Worm (Caenorhabditis elegans) whole organism, young adult: Measurements from ENCODE around the gene T22C8.3.

Experiments
- B0035.1 ChIP-seq: sonication (generic microtip); optimal IDR thresholded peaks from 2 replicates; lab custom pipeline; 2016; ENCODE audit warnings: missing genetic modification characterization, mild to moderate bottlenecking, missing compliant biosample characterization, missing genotype, missing genetic modification reagents
- B0261.1 ChIP-seq: sonication (generic microtip); optimal IDR thresholded peaks from 2 replicates; lab custom pipeline; 2016; ENCODE audit warnings: mild to moderate bottlenecking, missing genetic modification characterization, moderate library complexity, missing compliant biosample characterization
- C06A6.2 ChIP-seq: fragments of 200-800 bp; sonication (Bioruptor generic); conservative IDR thresholded peaks from 2 replicates; pipeline ENCODE4 v1.3.6; 2022; ENCODE audit warnings: missing genetic modification characterization, missing compliant biosample characterization
- F22D6.2 ChIP-seq: sonication (generic microtip); optimal IDR thresholded peaks from 2 replicates; lab custom pipeline; 2016; ENCODE audit warnings: mild to moderate bottlenecking, missing genetic modification characterization, missing compliant biosample characterization
- F23B12.7 ChIP-seq: sonication (generic microtip); optimal IDR thresholded peaks from 2 replicates; lab custom pipeline; 2017; ENCODE audit warnings: missing genetic modification characterization, mild to moderate bottlenecking, missing compliant biosample characterization, antibody characterized with exemption, moderate library complexity; ENCODE audit not compliant: insufficient read depth
- F33H1.4 ChIP-seq: fragments of 200-800 bp; sonication (Bioruptor generic); IDR thresholded peaks from 2 replicates; pipeline ENCODE4 v1.3.6; 2022; ENCODE audit warnings: missing genetic modification reagents, missing genetic modification characterization, missing compliant biosample characterization
- F37B4.10 ChIP-seq: fragments of 200-800 bp; sonication (Bioruptor generic); IDR thresholded peaks from 2 replicates; pipeline ENCODE4 v1.3.6; 2022; ENCODE audit warnings: missing genetic modification characterization, missing compliant biosample characterization
- F52B5.7 ChIP-seq: sonication (generic microtip); optimal IDR thresholded peaks from 2 replicates; lab custom pipeline; 2016; ENCODE audit warnings: mild to moderate bottlenecking, missing genetic modification characterization, missing compliant biosample characterization
- F57A8.1 ChIP-seq: fragments of 200-800 bp; sonication (Bioruptor generic); optimal IDR thresholded peaks from 2 replicates; lab custom pipeline; 2018; ENCODE audit warnings: mild to moderate bottlenecking, missing genetic modification characterization, moderate library complexity, missing compliant biosample characterization
- K12H6.12 ChIP-seq: fragments of 200-800 bp; sonication (Bioruptor generic); optimal IDR thresholded peaks from 2 replicates; lab custom pipeline; 2018; ENCODE audit warnings: mild to moderate bottlenecking, missing genetic modification characterization, missing compliant biosample characterization
- T07F8.4 ChIP-seq: sonication (generic microtip); optimal IDR thresholded peaks from 2 replicates; lab custom pipeline; 2016; ENCODE audit warnings: mild to moderate bottlenecking, missing genetic modification characterization, moderate library complexity, missing compliant biosample characterization
- T26A5.8 ChIP-seq: sonication (generic microtip); optimal IDR thresholded peaks from 2 replicates; lab custom pipeline; 2016; ENCODE audit warnings: missing genetic modification characterization, missing compliant biosample characterization
- Y53G8AR.9 ChIP-seq: fragments of 200-800 bp; sonication (Bioruptor generic); conservative IDR thresholded peaks from 2 replicates; pipeline ENCODE4 v1.3.6; 2022; ENCODE audit warnings: missing genetic modification reagents, missing genetic modification characterization, missing compliant biosample characterization
- ZK185.1 ChIP-seq: sonication (generic microtip); optimal IDR thresholded peaks from 2 replicates; lab custom pipeline; 2016; ENCODE audit warnings: mild to moderate bottlenecking, missing genetic modification characterization, missing compliant biosample characterization; ENCODE audit not compliant: poor library complexity, severe bottlenecking
- ama-1 ChIP-seq, 3 experiments: fragments of 150-350 bp in 1 of 3; sonication (generic microtip) in 2 of 3; optimal IDR thresholded peaks; 2 replicates each; lab custom pipeline; 2014 to 2018; ENCODE audit warnings: missing biosample characterization in 2 of 3, missing genetic modification characterization in 2 of 3, missing genetic modification reagents in 2 of 3
- attf-6 ChIP-seq: fragments of 200-800 bp; sonication (Bioruptor generic); IDR thresholded peaks from 2 replicates; pipeline ENCODE4 v1.3.6; 2022; ENCODE audit warnings: missing genetic modification reagents, missing genetic modification characterization, missing compliant biosample characterization
- ccch-3 ChIP-seq: fragments of 200-800 bp; sonication (Bioruptor generic); optimal IDR thresholded peaks from 2 replicates; lab custom pipeline; 2018; ENCODE audit warnings: mild to moderate bottlenecking, missing genetic modification characterization, missing compliant biosample characterization
- ceh-27 ChIP-seq: fragments of 200-800 bp; sonication (Bioruptor generic); optimal IDR thresholded peaks from 2 replicates; lab custom pipeline; 2018; ENCODE audit warnings: mild to moderate bottlenecking, missing genetic modification characterization, moderate library complexity, missing compliant biosample characterization
- ceh-58 ChIP-seq: fragments of 200-800 bp; sonication (Bioruptor generic); IDR thresholded peaks from 2 replicates; pipeline ENCODE4 v1.3.6; 2022; ENCODE audit warnings: missing genetic modification characterization, missing compliant biosample characterization
- die-1 ChIP-seq: sonication (generic microtip); optimal IDR thresholded peaks from 2 replicates; lab custom pipeline; 2016; ENCODE audit warnings: missing genotype, mild to moderate bottlenecking, missing genetic modification characterization, missing compliant biosample characterization
- egl-44 ChIP-seq: fragments of 200-800 bp; sonication (Bioruptor generic); IDR thresholded peaks from 2 replicates; pipeline ENCODE4 v1.3.6; 2022; ENCODE audit warnings: missing genetic modification reagents, missing genetic modification characterization, missing compliant biosample characterization
- ekl-4 ChIP-seq: fragments of 200-800 bp; sonication (Bioruptor generic); IDR thresholded peaks from 2 replicates; pipeline ENCODE4 v1.3.6; 2022; ENCODE audit warnings: missing genetic modification reagents, missing genetic modification characterization, missing compliant biosample characterization
- hmg-1.2 ChIP-seq: fragments of 200-800 bp; sonication (Bioruptor generic); IDR thresholded peaks from 2 replicates; pipeline ENCODE4 v1.3.6; 2022; ENCODE audit warnings: missing genetic modification reagents, missing genetic modification characterization, missing compliant biosample characterization
- hrde-1 ChIP-seq: sonication (generic microtip); optimal IDR thresholded peaks from 2 replicates; lab custom pipeline; 2016; ENCODE audit warnings: missing genetic modification characterization, mild to moderate bottlenecking, missing compliant biosample characterization, moderate library complexity, missing genotype, missing genetic modification reagents, borderline replicate concordance
- lag-1 ChIP-seq: fragments of 200-800 bp; sonication (Bioruptor generic); IDR thresholded peaks from 2 replicates; pipeline ENCODE4 v1.3.6; 2022; ENCODE audit warnings: missing genetic modification reagents, missing genetic modification characterization, missing compliant biosample characterization
- let-526 ChIP-seq: fragments of 200-800 bp; sonication (Bioruptor generic); IDR thresholded peaks from 2 replicates; pipeline ENCODE4 v1.3.6; 2022; ENCODE audit warnings: missing genetic modification reagents, missing genetic modification characterization, missing compliant biosample characterization
- madf-3 ChIP-seq: fragments of 200-800 bp; sonication (Bioruptor generic); IDR thresholded peaks from 2 replicates; pipeline ENCODE4 v1.3.6; 2022; ENCODE audit warnings: missing genetic modification reagents, missing genetic modification characterization, missing compliant biosample characterization
- mel-28 ChIP-seq: sonication (generic microtip); optimal IDR thresholded peaks from 2 replicates; lab custom pipeline; 2016; ENCODE audit warnings: borderline replicate concordance, mild to moderate bottlenecking, missing genetic modification characterization, missing compliant biosample characterization
- mes-4 ChIP-seq: sonication (generic microtip); optimal IDR thresholded peaks from 2 replicates; lab custom pipeline; 2016; ENCODE audit warnings: missing genotype, missing genetic modification characterization, missing compliant biosample characterization
- nfya-1 ChIP-seq: sonication (generic microtip); optimal IDR thresholded peaks from 2 replicates; lab custom pipeline; 2017; ENCODE audit warnings: antibody characterized with exemption, missing compliant biosample characterization, missing genetic modification characterization, borderline replicate concordance; ENCODE audit not compliant: insufficient read depth
- nhr-80 ChIP-seq: sonication (generic microtip); optimal IDR thresholded peaks from 2 replicates; lab custom pipeline; 2016; ENCODE audit warnings: missing genetic modification characterization, missing compliant biosample characterization
- snpc-1.1 ChIP-seq: sonication (generic microtip); optimal IDR thresholded peaks from 2 replicates; lab custom pipeline; 2017; ENCODE audit warnings: missing genetic modification characterization, mild to moderate bottlenecking, missing compliant biosample characterization, antibody characterized with exemption, moderate library complexity, missing genotype, missing genetic modification reagents; ENCODE audit not compliant: insufficient read depth
- snpc-3.4 ChIP-seq: sonication (generic microtip); optimal IDR thresholded peaks from 2 replicates; lab custom pipeline; 2017; ENCODE audit warnings: missing genetic modification characterization, mild to moderate bottlenecking, missing compliant biosample characterization, antibody characterized with exemption, moderate library complexity, missing genotype, missing genetic modification reagents
- sptf-2 ChIP-seq: fragments of 200-800 bp; sonication (Bioruptor generic); optimal IDR thresholded peaks from 2 replicates; lab custom pipeline; 2018; ENCODE audit warnings: mild to moderate bottlenecking, missing genetic modification characterization, missing compliant biosample characterization
- xnd-1 ChIP-seq: sonication (generic microtip); optimal IDR thresholded peaks from 2 replicates; lab custom pipeline; 2016; ENCODE audit warnings: missing genotype, missing genetic modification reagents, missing genetic modification characterization, missing compliant biosample characterization

Gene T22C8.3

ce11 chrII:8642376-8642775, 20.6 kb upstream of the T22C8.3 start:
- TF ChIP-seq ZK185.1 (tag; lab: Kevin White, UChicago) (no peak), snpc-3.4 (no peak), let-526 (GFP tag; lab: Robert Waterston, UW) (no peak), mel-28 (tag; lab: Kevin White, UChicago) (no peak), sptf-2 (GFP tag; lab: Kevin White, UChicago) (no peak), F52B5.7 (no peak), ekl-4 (no peak), ceh-27 (GFP tag; lab: Kevin White, UChicago) (no peak), B0261.1 (tag; lab: Kevin White, UChicago) (no peak), F57A8.1 (GFP tag; lab: Kevin White, UChicago) (no peak), lag-1 (no peak), nfya-1 (no peak), snpc-1.1 (tag; lab: Kevin White, UChicago) (no peak), Y53G8AR.9 (GFP tag; lab: Robert Waterston, UW) (no peak), K12H6.12 (no peak), hrde-1 (no peak), F22D6.2 (tag; lab: Kevin White, UChicago) (no peak), nhr-80 (no peak)

ce11 chrII:8641131-8641530, 19.3 kb upstream of the T22C8.3 start, which contains the start of gene D2085.7:
TSS of gene D2085.7 (plus strand) at chrII:8641381.
- peak; percentile 28; the same call in 1 of the 2 replicates for TF ChIP-seq hmg-1.2
- TF ChIP-seq ama-1 (optimal IDR thresholded peaks at IDR 0.05; lab: Kevin White, UChicago) = no peak
- no peak for TF ChIP-seq ama-1 (GFP tag; optimal IDR thresholded peaks at IDR 0.05; lab: Kevin White, UChicago)
- TF ChIP-seq, all 124 proteins: peak for 1

ce11 chrII:8640503-8640902, 18.7 kb upstream of the T22C8.3 start:
- TF ChIP-seq ceh-58 (GFP tag; lab: Robert Waterston, UW) (no peak), nhr-80 (peak; percentile 13)

ce11 chrII:8639553-8639952, 17.8 kb upstream of the T22C8.3 start:
- no peak for TF ChIP-seq ccch-3 (GFP tag; lab: Kevin White, UChicago)
- no peak for TF ChIP-seq B0035.1 (tag; lab: Kevin White, UChicago)
- TF ChIP-seq madf-3 (GFP tag; lab: Robert Waterston, UW) = no peak
- TF ChIP-seq T07F8.4 = no peak
- TF ChIP-seq mes-4 = no peak
- TF ChIP-seq F33H1.4 = no peak
- TF ChIP-seq egl-44 (GFP tag; lab: Robert Waterston, UW) = no peak
- TF ChIP-seq T26A5.8 (tag; lab: Kevin White, UChicago) = no peak
- TF ChIP-seq F37B4.10 (GFP tag; lab: Robert Waterston, UW) = no peak
- no peak for TF ChIP-seq C06A6.2 (GFP tag; lab: Robert Waterston, UW)
- no peak for TF ChIP-seq F23B12.7 (tag; lab: Kevin White, UChicago)
- no peak for TF ChIP-seq ceh-58 (GFP tag; lab: Robert Waterston, UW)
- no peak for TF ChIP-seq xnd-1 (tag; lab: Kevin White, UChicago)

- TF ChIP-seq die-1 (tag; lab: Kevin White, UChicago) (no peak), attf-6 (GFP tag; lab: Robert Waterston, UW) (no peak)
These were observed 15.8 kb upstream of the T22C8.3 start, which contains the start of gene vab-9 for ce11 chrII:8637615-8638014. TSS of gene vab-9 (minus strand) at chrII:8637715.
